Worm (Caenorhabditis elegans) whole organism, L2 larva: ENCODE results near the gene F21D9.1.

Source experiments
- ama-1 ChIP-seq: fragments of 150-350 bp; optimal IDR thresholded peaks from 2 replicates; lab custom pipeline; 2018; ENCODE audit warnings: inconsistent platforms
- nhr-11 ChIP-seq: fragments of 150-350 bp; optimal IDR thresholded peaks from 2 replicates; lab custom pipeline; 2014; ENCODE audit warnings: missing biosample characterization, missing genetic modification characterization
- nhr-23 ChIP-seq: fragments of 150-350 bp; optimal IDR thresholded peaks from 2 replicates; lab custom pipeline; 2014; ENCODE audit warnings: missing biosample characterization, missing genetic modification reagents, missing genetic modification characterization
- sma-3 ChIP-seq: sonication (generic microtip); optimal IDR thresholded peaks from 2 replicates; lab custom pipeline; 2016; ENCODE audit warnings: missing genetic modification reagents, missing genetic modification characterization, missing compliant biosample characterization

DNA sequence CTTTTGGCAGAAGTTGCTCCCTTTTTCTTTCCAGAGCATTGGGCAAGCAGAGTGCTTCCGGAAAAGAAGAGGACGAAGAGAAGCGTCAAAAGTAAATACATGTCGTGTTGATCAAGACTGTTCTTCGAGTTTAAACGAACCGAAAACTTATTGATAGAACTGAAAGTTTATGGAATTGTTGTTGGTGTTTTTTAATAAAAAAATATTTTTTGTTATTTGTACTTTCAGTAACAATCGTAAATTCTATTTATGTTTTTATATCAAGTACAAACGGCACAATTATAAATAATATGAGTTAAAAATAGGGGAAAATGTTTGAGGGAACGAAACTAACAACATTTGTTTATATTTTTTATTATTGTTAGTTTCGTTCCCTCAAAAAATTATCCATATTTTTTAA is 6.6 kb upstream of the F21D9.1 start, which contains the start of gene F21D9.3:
- no peak for TF ChIP-seq nhr-11 (tag; lab: Kevin White, UChicago)
- TF ChIP-seq nhr-23: no peak
- no peak for TF ChIP-seq ama-1 (lab: Kevin White, UChicago)
- TF ChIP-seq sma-3 (GFP tag; lab: Kevin White, UChicago): no peak
